Fruit fly (Drosophila melanogaster): Measurements from ENCODE around the gene CG2698.
"Not testable (repeated sequence)": the region's sequence is repeated elsewhere in the genome, so short reads cannot be mapped to it uniquely, and the experiment has no call there.

The CG2698 gene

dm6 chr3R:7973049-7973448 lies 28.3 kb upstream of the CG2698 start (continued):
- TF ChIP-seq CG4707 (GFP tag; optimal IDR thresholded peaks at IDR 0.05) (no peak), zen (tag; optimal IDR thresholded peaks at IDR 0.05) (no peak), ro (GFP tag; IDR thresholded peaks at IDR 0.05) (no peak), CG34376 (GFP tag; optimal IDR thresholded peaks at IDR 0.05) (no peak), Bteb2 (GFP tag; optimal IDR thresholded peaks at IDR 0.05) (no peak), MBD-R2 (GFP tag; IDR thresholded peaks at IDR 0.05) (peak; percentile 18; the same call in 1 of the 2 replicates), CG7786 (GFP tag; optimal IDR thresholded peaks at IDR 0.05) (no peak), inv (GFP tag; IDR thresholded peaks at IDR 0.05; ENCODE audit: partially characterized antibody) (no peak), C15 (GFP tag; IDR thresholded peaks at IDR 0.05) (no peak), Dll (GFP tag; IDR thresholded peaks at IDR 0.05; ENCODE audit: partially characterized antibody) (peak; percentile 32; the same call in 1 of the 4 replicates), Dbx (GFP tag; IDR thresholded peaks at IDR 0.05) (no peak), Six4 (GFP tag; optimal IDR thresholded peaks at IDR 0.05) (no peak), Jarid2 (GFP tag; optimal IDR thresholded peaks at IDR 0.05) (no peak), H15 (GFP tag; IDR thresholded peaks at IDR 0.05) (no peak), YL-1 (GFP tag; optimal IDR thresholded peaks at IDR 0.05) (peak; percentile 2), Mrtf (GFP tag; IDR thresholded peaks at IDR 0.05) (no peak), CG32532 (GFP tag; IDR thresholded peaks at IDR 0.05) (peak; percentile 42; the same call in 1 of the 2 replicates), luna (GFP tag; optimal IDR thresholded peaks at IDR 0.05) (no peak), Dp (GFP tag; optimal IDR thresholded peaks at IDR 0.05) (peak; percentile 72), BEAF-32 (GFP tag; optimal IDR thresholded peaks at IDR 0.05) (peak; percentile 11), CG16813 (GFP tag; IDR thresholded peaks at IDR 0.05; ENCODE audit: partially characterized antibody) (no peak), ttk (GFP tag; IDR thresholded peaks at IDR 0.05) (no peak), CG14050 (GFP tag; IDR thresholded peaks at IDR 0.05) (no peak), crp (GFP tag; optimal IDR thresholded peaks at IDR 0.05) (no peak), CG10462 (GFP tag; optimal IDR thresholded peaks at IDR 0.05) (no peak), CG13775 (GFP tag; optimal IDR thresholded peaks at IDR 0.05) (no peak), CG8944 (GFP tag; optimal IDR thresholded peaks at IDR 0.05) (no peak), CG31441 (GFP tag; IDR thresholded peaks at IDR 0.05) (no peak), ken (GFP tag; IDR thresholded peaks at IDR 0.05) (no peak), dysf (GFP tag; IDR thresholded peaks at IDR 0.05) (no peak), CG18764 (GFP tag; optimal IDR thresholded peaks at IDR 0.05) (no peak), Ada2b (GFP tag; IDR thresholded peaks at IDR 0.05) (peak; percentile 30; the same call in 1 of the 2 replicates)

dm6 chr3R:7973906-7974305 lies 27.5 kb upstream of the CG2698 start:
- TF ChIP-seq CG11695 (GFP tag; IDR thresholded peaks at IDR 0.05) (peak; percentile 59; the same call in 1 of the 3 replicates), CG14441 (GFP tag; IDR thresholded peaks at IDR 0.05) (peak; percentile 40; the same call in 1 of the 2 replicates), dysf (GFP tag; IDR thresholded peaks at IDR 0.05) (peak; percentile 68; the same call in 2 of the 3 replicates), ranshi (GFP tag; IDR thresholded peaks at IDR 0.05) (peak; percentile 64; the same call in 1 of the 2 replicates), CG9215 (GFP tag; IDR thresholded peaks at IDR 0.05) (peak; percentile 30; the same call in 1 of the 2 replicates), hkb (GFP tag; IDR thresholded peaks at IDR 0.05) (peak; percentile 64), prd (GFP tag; IDR thresholded peaks at IDR 0.05) (peak; percentile 49; the same call in 2 of the 3 replicates), CG11696 (GFP tag; IDR thresholded peaks at IDR 0.05) (peak; percentile 15; the same call in 1 of the 2 replicates), al (GFP tag; IDR thresholded peaks at IDR 0.05) (0 out of 2 replicates have a peak, but pooled peaks have one; percentile 22), Ada2b (GFP tag; IDR thresholded peaks at IDR 0.05) (peak; percentile 51), Dbx (GFP tag; IDR thresholded peaks at IDR 0.05) (peak; percentile 43; the same call in 2 of the 3 replicates), CG32532 (GFP tag; IDR thresholded peaks at IDR 0.05) (peak; percentile 72), pan (GFP tag; optimal IDR thresholded peaks at IDR 0.05 in 1 of 2, IDR thresholded peaks at IDR 0.05 in 1 of 2) (peak in 1 of 2 experiments; percentile 38), Trl (optimal IDR thresholded peaks at IDR 0.05) (peak in 1 of 2 experiments; percentile 72), E2f1 (GFP tag; IDR thresholded peaks at IDR 0.05) (peak; percentile 58), tgo (GFP tag; IDR thresholded peaks at IDR 0.05) (peak; percentile 35; the same call in 1 of the 3 replicates), onecut (GFP tag; IDR thresholded peaks at IDR 0.05) (0 out of 2 replicates have a peak, but pooled peaks have one; percentile 4), Ptx1 (GFP tag; IDR thresholded peaks at IDR 0.05) (peak; percentile 67), zfh1 (GFP tag; IDR thresholded peaks at IDR 0.05) (peak; percentile 42; the same call in 1 of the 3 replicates), vvl (GFP tag; IDR thresholded peaks at IDR 0.05) (peak; percentile 57), D19A (tag; optimal IDR thresholded peaks at IDR 0.05) (peak; percentile 57)
- not testable (repeated sequence) for TF ChIP-seq hkb (optimal IDR thresholded peaks at IDR 0.05); prd (optimal IDR thresholded peaks at IDR 0.05); pan (optimal IDR thresholded peaks at IDR 0.05); Trl (GFP tag; optimal IDR thresholded peaks at IDR 0.05)

Measured in whole organism, embryonic.